Worm (Caenorhabditis elegans) whole organism, L4 larva: ENCODE data around the gene F38G1.3.

ENCODE experiments used
- D1046.2 ChIP-seq: fragments of 200-800 bp; sonication (Bioruptor generic); IDR thresholded peaks from 2 replicates; pipeline ENCODE4 v1.3.6; 2022; ENCODE audit warnings: missing genetic modification characterization, missing compliant biosample characterization
- F26F4.8 ChIP-seq: fragments of 200-800 bp; sonication (Bioruptor generic); conservative IDR thresholded peaks from 2 replicates; pipeline ENCODE4 v1.3.6; 2022; ENCODE audit warnings: missing genetic modification characterization, missing compliant biosample characterization
- R02D3.7 ChIP-seq: fragments of 150-350 bp; sonication (generic microtip); optimal IDR thresholded peaks from 3 replicates; lab custom pipeline; 2014; ENCODE audit warnings: missing biosample characterization, missing genetic modification characterization
- T20F7.1 ChIP-seq: fragments of 200-800 bp; sonication (Bioruptor generic); optimal IDR thresholded peaks from 2 replicates; lab custom pipeline; 2018; ENCODE audit warnings: mild to moderate bottlenecking, missing genetic modification characterization, missing compliant biosample characterization
- Y48G9A.11 ChIP-seq: fragments of 200-800 bp; sonication (Bioruptor generic); IDR thresholded peaks from 2 replicates; pipeline ENCODE4 v1.3.6; 2022; ENCODE audit warnings: missing genetic modification reagents, missing genetic modification characterization, missing compliant biosample characterization
- Y75B8A.6 ChIP-seq: fragments of 200-800 bp; sonication (Bioruptor generic); IDR thresholded peaks from 2 replicates; pipeline ENCODE4 v1.3.6; 2022; ENCODE audit warnings: missing genetic modification reagents, missing genetic modification characterization, missing compliant biosample characterization
- ZK546.5 ChIP-seq, 2 experiments: sonication (generic microtip); optimal IDR thresholded peaks; 2 replicates each; lab custom pipeline; 2017; ENCODE audit warnings: missing biosample characterization in 2 of 2, missing genetic modification characterization in 2 of 2
- aha-1 ChIP-seq: fragments of 150-350 bp; peaks from one replicate; lab custom pipeline; 2014; ENCODE audit warnings: missing biosample characterization, missing genetic modification characterization
- arid-1 ChIP-seq: fragments of 200-800 bp; sonication (Bioruptor generic); conservative IDR thresholded peaks from 2 replicates; pipeline ENCODE4 v1.3.6; 2022; ENCODE audit warnings: missing genetic modification reagents, missing genetic modification characterization, missing compliant biosample characterization
- ceh-20 ChIP-seq: fragments of 200-800 bp; sonication (Bioruptor generic); IDR thresholded peaks from 2 replicates; pipeline ENCODE4 v1.3.6; 2022; ENCODE audit warnings: missing genetic modification reagents, missing genetic modification characterization, missing compliant biosample characterization
- ceh-28 ChIP-seq: fragments of 150-350 bp; optimal IDR thresholded peaks from 2 replicates; lab custom pipeline; 2014; ENCODE audit warnings: missing biosample characterization, missing genetic modification reagents, missing genetic modification characterization
- ceh-44 ChIP-seq: fragments of 200-800 bp; sonication (Bioruptor generic); IDR thresholded peaks from 2 replicates; pipeline ENCODE4 v1.3.6; 2022; ENCODE audit warnings: missing genetic modification reagents, missing genetic modification characterization, missing compliant biosample characterization
- ceh-82 ChIP-seq: sonication (generic microtip); optimal IDR thresholded peaks from 2 replicates; lab custom pipeline; 2017; ENCODE audit warnings: missing biosample characterization, missing genetic modification characterization
- cey-2 ChIP-seq: sonication (generic microtip); optimal IDR thresholded peaks from 3 replicates; lab custom pipeline; 2017; ENCODE audit warnings: missing genetic modification characterization, mild to moderate bottlenecking, missing compliant biosample characterization, antibody characterized with exemption, borderline replicate concordance; ENCODE audit not compliant: insufficient read depth
- ctbp-1 ChIP-seq: fragments of 200-800 bp; sonication (Bioruptor generic); IDR thresholded peaks from 2 replicates; pipeline ENCODE4 v1.3.6; 2022; ENCODE audit warnings: missing genetic modification reagents, missing genetic modification characterization, missing compliant biosample characterization
- daf-12 ChIP-seq: fragments of 150-350 bp; optimal IDR thresholded peaks from 2 replicates; lab custom pipeline; 2014; ENCODE audit warnings: missing biosample characterization, missing genetic modification reagents, missing genetic modification characterization
- daf-19 ChIP-seq: fragments of 200-800 bp; sonication (Bioruptor generic); conservative IDR thresholded peaks from 2 replicates; pipeline ENCODE4 v1.3.6; 2022; ENCODE audit warnings: missing genetic modification characterization, missing compliant biosample characterization
- dmd-8 ChIP-seq: fragments of 200-800 bp; sonication (Bioruptor generic); IDR thresholded peaks from 2 replicates; pipeline ENCODE4 v1.3.6; 2022; ENCODE audit warnings: missing genetic modification characterization, missing compliant biosample characterization
- egl-27 ChIP-seq: sonication (generic microtip); optimal IDR thresholded peaks from 3 replicates; lab custom pipeline; 2017; ENCODE audit warnings: missing biosample characterization, missing genetic modification reagents, missing genetic modification characterization
- fos-1 ChIP-seq: fragments of 150-350 bp; optimal IDR thresholded peaks from 2 replicates; lab custom pipeline; 2014; ENCODE audit warnings: missing biosample characterization, missing genetic modification characterization
- hlh-11 ChIP-seq: fragments of 200-800 bp; sonication (Bioruptor generic); optimal IDR thresholded peaks from 2 replicates; lab custom pipeline; 2018; ENCODE audit warnings: mild to moderate bottlenecking, missing genetic modification characterization, missing compliant biosample characterization
- jun-1 ChIP-seq: fragments of 150-350 bp; optimal IDR thresholded peaks from 2 replicates; lab custom pipeline; 2014; ENCODE audit warnings: missing biosample characterization, missing genetic modification reagents, missing genetic modification characterization
- lin-13 ChIP-seq: fragments of 150-350 bp; optimal IDR thresholded peaks from 2 replicates; lab custom pipeline; 2014; ENCODE audit warnings: missing biosample characterization, missing genetic modification reagents, missing genetic modification characterization
- lin-29 ChIP-seq: fragments of 200-800 bp; sonication (Bioruptor generic); IDR thresholded peaks from 2 replicates; pipeline ENCODE4 v1.3.6; 2022; ENCODE audit warnings: missing genetic modification reagents, missing genetic modification characterization, missing compliant biosample characterization
- lin-38 ChIP-seq: fragments of 200-800 bp; sonication (Bioruptor generic); IDR thresholded peaks from 2 replicates; pipeline ENCODE4 v1.3.6; 2022; ENCODE audit warnings: missing genetic modification reagents, missing genetic modification characterization, missing compliant biosample characterization
- madf-5 ChIP-seq, 2 experiments: fragments of 200-800 bp; sonication (Bioruptor generic); IDR thresholded peaks; 2 replicates each; pipeline ENCODE4 v1.3.6; 2022; ENCODE audit warnings: missing compliant biosample characterization in 2 of 2, missing genetic modification characterization in 2 of 2
- mdl-1 ChIP-seq, 2 experiments: fragments of 150-350 bp in 1 of 2; sonication (generic microtip) in 1 of 2; optimal IDR thresholded peaks; 2 replicates each; lab custom pipeline; 2014 to 2017; ENCODE audit warnings: missing biosample characterization in 2 of 2, missing genetic modification characterization in 2 of 2
- mdt-29 ChIP-seq: fragments of 200-800 bp; sonication (Bioruptor generic); IDR thresholded peaks from 2 replicates; pipeline ENCODE4 v1.3.6; 2022; ENCODE audit warnings: missing genetic modification reagents, missing genetic modification characterization, missing compliant biosample characterization
- mep-1 ChIP-seq: fragments of 150-350 bp; sonication (generic microtip); optimal IDR thresholded peaks from 3 replicates; lab custom pipeline; 2014; ENCODE audit warnings: missing biosample characterization, missing genetic modification characterization
- mxl-2 ChIP-seq: fragments of 200-800 bp; sonication (Bioruptor generic); conservative IDR thresholded peaks from 2 replicates; pipeline ENCODE4 v1.3.6; 2022; ENCODE audit warnings: missing genetic modification reagents, missing genetic modification characterization, missing compliant biosample characterization
- mxl-3 ChIP-seq: fragments of 200-800 bp; sonication (Bioruptor generic); optimal IDR thresholded peaks from 2 replicates; lab custom pipeline; 2018; ENCODE audit warnings: mild to moderate bottlenecking, missing genetic modification characterization, missing compliant biosample characterization
- nhr-10 ChIP-seq: fragments of 150-350 bp; optimal IDR thresholded peaks from 2 replicates; lab custom pipeline; 2014; ENCODE audit warnings: missing biosample characterization, missing genetic modification characterization
- nhr-11 ChIP-seq: fragments of 150-350 bp; optimal IDR thresholded peaks from 2 replicates; lab custom pipeline; 2014; ENCODE audit warnings: missing biosample characterization, missing genetic modification characterization
- nhr-42 ChIP-seq: fragments of 200-800 bp; sonication (Bioruptor generic); IDR thresholded peaks from 2 replicates; pipeline ENCODE4 v1.3.6; 2022; ENCODE audit warnings: missing genetic modification characterization, missing compliant biosample characterization
- nhr-6 ChIP-seq: fragments of 150-350 bp; optimal IDR thresholded peaks from 2 replicates; lab custom pipeline; 2014; ENCODE audit warnings: missing biosample characterization, missing genetic modification characterization
- nhr-77 ChIP-seq: fragments of 150-350 bp; optimal IDR thresholded peaks from 2 replicates; lab custom pipeline; 2014; ENCODE audit warnings: missing biosample characterization, missing genetic modification characterization
- set-16 ChIP-seq: fragments of 200-800 bp; sonication (Bioruptor generic); IDR thresholded peaks from 2 replicates; pipeline ENCODE4 v1.3.6; 2022; ENCODE audit warnings: missing genetic modification reagents, missing genetic modification characterization, missing compliant biosample characterization
- spr-1 ChIP-seq: sonication (generic microtip); optimal IDR thresholded peaks from 2 replicates; lab custom pipeline; 2016; ENCODE audit warnings: mild to moderate bottlenecking, missing genetic modification characterization, missing compliant biosample characterization
- spr-3 ChIP-seq: fragments of 200-800 bp; sonication (Bioruptor generic); optimal IDR thresholded peaks from 2 replicates; lab custom pipeline; 2018; ENCODE audit warnings: mild to moderate bottlenecking, missing genetic modification characterization, missing compliant biosample characterization
- unc-39 ChIP-seq: sonication (generic microtip); optimal IDR thresholded peaks from 2 replicates; lab custom pipeline; 2017; ENCODE audit warnings: missing biosample characterization, missing genetic modification characterization
- unc-62 ChIP-seq, 3 experiments: fragments of 150-350 bp in 1 of 3; sonication (generic microtip); optimal IDR thresholded peaks in 2 of 3; peaks in 1 of 3; 1 replicate in 1 of 3; 2 replicates in 2 of 3; lab custom pipeline; 2014 to 2017; ENCODE audit warnings: missing biosample characterization in 3 of 3, missing genetic modification characterization in 3 of 3, missing genetic modification reagents in 3 of 3, missing genotype in 1 of 3

F38G1.3 gene

ce11 chrX:461623-462022 lies 14.7 kb upstream of the F38G1.3 start:
- peak; percentile 94 for TF ChIP-seq set-16 (GFP tag; lab: Robert Waterston, UW)
- 0 out of 2 replicates have a peak, but pooled peaks have one; percentile 62 for TF ChIP-seq dmd-8
- no peak for TF ChIP-seq hlh-11 (tag; lab: Kevin White, UChicago)
- TF ChIP-seq ceh-28 (tag; lab: Kevin White, UChicago) = no peak
- TF ChIP-seq fos-1 = no peak
- no peak for TF ChIP-seq spr-1 (tag; lab: Kevin White, UChicago)
- TF ChIP-seq nhr-42 (GFP tag; lab: Robert Waterston, UW) = 0 out of 2 replicates have a peak, but pooled peaks have one; percentile 8
- no peak for TF ChIP-seq mxl-3 (GFP tag; lab: Kevin White, UChicago)
- 0 out of 2 replicates have a peak, but pooled peaks have one; percentile 28 for TF ChIP-seq mdt-29 (GFP tag; lab: Robert Waterston, UW)
- no peak for TF ChIP-seq mep-1 (tag; lab: Kevin White, UChicago)

- peak; percentile 70; the same call in 1 of the 2 replicates for TF ChIP-seq F26F4.8
- TF ChIP-seq nhr-42 (GFP tag; lab: Robert Waterston, UW) = peak; percentile 63; the same call in 1 of the 2 replicates
- 0 out of 2 replicates have a peak, but pooled peaks have one; percentile 37 for TF ChIP-seq Y75B8A.6 (GFP tag; lab: Robert Waterston, UW)
- TF ChIP-seq D1046.2 (GFP tag; lab: Robert Waterston, UW) = 0 out of 2 replicates have a peak, but pooled peaks have one; percentile 43
- 0 out of 2 replicates have a peak, but pooled peaks have one; percentile 39 for TF ChIP-seq ctbp-1 (GFP tag; lab: Robert Waterston, UW)
These were observed 10.4 kb upstream of the F38G1.3 start for ce11 chrX:465931-466330.

ce11 chrX:467338-467823 lies 9.0 kb upstream of the F38G1.3 start:
- TF ChIP-seq unc-62 (GFP tag; optimal IDR thresholded peaks at IDR 0.05 in 1 of 2; lab: Kevin White, UChicago) (peak in 1 of 2 experiments; percentile 99), unc-62 (tag; optimal IDR thresholded peaks at IDR 0.05; lab: Kevin White, UChicago) (no peak), R02D3.7 (tag; lab: Kevin White, UChicago) (no peak), aha-1 (peak; percentile 91)

- TF ChIP-seq nhr-11 (tag; lab: Kevin White, UChicago) (no peak), ceh-82 (no peak)
- TF ChIP-seq, all 104 proteins: peak for 0
These were observed 4.8 kb downstream of the F38G1.3 start, which contains the start of gene che-2 for ce11 chrX:481150-481549. che-2 (plus strand) TSS chrX:481450.

ce11 chrX:487669-488068 lies 11.3 kb downstream of the F38G1.3 start:
- TF ChIP-seq nhr-11 (tag; lab: Kevin White, UChicago) = no peak
- TF ChIP-seq T20F7.1 (GFP tag; lab: Kevin White, UChicago) = no peak
- no peak for TF ChIP-seq nhr-6 (tag; lab: Kevin White, UChicago)
- peak; percentile 21 for TF ChIP-seq lin-13
- 0 out of 2 replicates have a peak, but pooled peaks have one; percentile 41 for TF ChIP-seq daf-19
- TF ChIP-seq D1046.2 (GFP tag; lab: Robert Waterston, UW) = peak; percentile 66; the same call in 1 of the 2 replicates
- TF ChIP-seq unc-39 (tag; lab: Kevin White, UChicago) = no peak
- peak; percentile 68; the same call in 1 of the 2 replicates for TF ChIP-seq ceh-44 (GFP tag; lab: Robert Waterston, UW)
- peak; percentile 66 for TF ChIP-seq lin-38 (GFP tag; lab: Robert Waterston, UW)
- TF ChIP-seq spr-3 = no peak
- TF ChIP-seq jun-1 (tag; lab: Kevin White, UChicago) = no peak
- no peak for TF ChIP-seq nhr-42 (GFP tag; lab: Robert Waterston, UW)
- no peak for TF ChIP-seq ceh-20 (GFP tag; lab: Robert Waterston, UW)
- no peak for TF ChIP-seq mdl-1 (tag; optimal IDR thresholded peaks at IDR 0.05; lab: Kevin White, UChicago)
- TF ChIP-seq nhr-77 (tag; lab: Kevin White, UChicago) = no peak
- no peak for TF ChIP-seq lin-29 (GFP tag; lab: Robert Waterston, UW)
- TF ChIP-seq mxl-2 = no peak
- TF ChIP-seq Y48G9A.11 (GFP tag; lab: Robert Waterston, UW) = 0 out of 2 replicates have a peak, but pooled peaks have one; percentile 40
- TF ChIP-seq nhr-10 (tag; lab: Kevin White, UChicago) = no peak
- TF ChIP-seq ceh-28 (tag; lab: Kevin White, UChicago) = no peak
- 0 out of 4 replicates have a peak, but pooled peaks of 1 of the 2 experiments have one; percentile 47 for TF ChIP-seq madf-5 (GFP tag; IDR thresholded peaks at IDR 0.05; lab: Robert Waterston, UW)
- TF ChIP-seq ZK546.5 (tag; optimal IDR thresholded peaks at IDR 0.05; lab: Kevin White, UChicago) = no peak
- no peak for TF ChIP-seq cey-2 (tag; lab: Kevin White, UChicago)
- TF ChIP-seq unc-62 (GFP tag; optimal IDR thresholded peaks at IDR 0.05 in 1 of 2; lab: Kevin White, UChicago) = no peak
- no peak for TF ChIP-seq unc-62 (tag; optimal IDR thresholded peaks at IDR 0.05; lab: Kevin White, UChicago)
- TF ChIP-seq daf-12 (tag; lab: Kevin White, UChicago) = no peak
- TF ChIP-seq mdt-29 (GFP tag; lab: Robert Waterston, UW) = peak; percentile 72; the same call in 1 of the 2 replicates
- peak; percentile 74 for TF ChIP-seq arid-1 (GFP tag; lab: Robert Waterston, UW)
- no peak for TF ChIP-seq egl-27
